Fruit fly (Drosophila melanogaster) whole organism, embryonic: ENCODE results near the gene mib1.

ENCODE experiments used
- Aef1 ChIP-seq: fragments of 200-800 bp; sonication (Bioruptor generic); IDR thresholded peaks from 3 replicates; pipeline ENCODE4 v1.3.6; 2022; ENCODE audit warnings: missing biosample characterization, missing genetic modification characterization
- BEAF-32 ChIP-seq: fragments of 200-800 bp; sonication (Bioruptor generic); optimal IDR thresholded peaks from 3 replicates; lab custom pipeline; 2017; ENCODE audit warnings: missing biosample characterization, missing genetic modification characterization, mild to moderate bottlenecking, moderate library complexity, missing genetic modification reagents
- CG11695 ChIP-seq: fragments of 200-800 bp; sonication (Bioruptor generic); IDR thresholded peaks from 3 replicates; pipeline ENCODE4 v1.3.6; 2022; ENCODE audit warnings: missing biosample characterization, missing genetic modification characterization
- CG13424 ChIP-seq: fragments of 200-800 bp; sonication (Bioruptor generic); optimal IDR thresholded peaks from 2 replicates; lab custom pipeline; 2019; ENCODE audit warnings: missing biosample characterization, mild to moderate bottlenecking, missing genetic modification characterization, moderate library complexity
- CG14441 ChIP-seq: fragments of 200-800 bp; sonication (Bioruptor generic); IDR thresholded peaks from 2 replicates; pipeline ENCODE4 v1.3.6; 2022; ENCODE audit warnings: missing biosample characterization, missing genetic modification characterization
- CG15514 ChIP-seq: fragments of 200-800 bp; sonication (Bioruptor generic); optimal IDR thresholded peaks from 3 replicates; lab custom pipeline; 2017; ENCODE audit warnings: missing biosample characterization, missing genetic modification characterization, mild to moderate bottlenecking, moderate library complexity, missing genetic modification reagents
- CG15601 ChIP-seq: fragments of 200-800 bp; sonication (Bioruptor generic); optimal IDR thresholded peaks from 3 replicates; lab custom pipeline; 2019; ENCODE audit warnings: missing biosample characterization, mild to moderate bottlenecking, missing genetic modification characterization, moderate library complexity
- CG2120 ChIP-seq: fragments of 200-800 bp; sonication (Bioruptor generic); optimal IDR thresholded peaks from 3 replicates; lab custom pipeline; 2016; ENCODE audit warnings: missing biosample characterization, missing genetic modification characterization
- CG3065 ChIP-seq: fragments of 200-800 bp; sonication (Bioruptor generic); optimal IDR thresholded peaks from 2 replicates; lab custom pipeline; 2016; ENCODE audit warnings: missing biosample characterization, missing genetic modification characterization
- CG32532 ChIP-seq: fragments of 200-800 bp; sonication (Bioruptor generic); IDR thresholded peaks from 2 replicates; pipeline ENCODE4 v1.3.6; 2022; ENCODE audit warnings: missing biosample characterization, missing genetic modification characterization
- CG3281 ChIP-seq: fragments of 200-800 bp; sonication (Bioruptor generic); optimal IDR thresholded peaks from 3 replicates; lab custom pipeline; 2017; ENCODE audit warnings: missing biosample characterization, mild to moderate bottlenecking, missing genetic modification characterization
- CG4424 ChIP-seq: fragments of 200-800 bp; sonication (Bioruptor generic); optimal IDR thresholded peaks from 3 replicates; lab custom pipeline; 2016; ENCODE audit warnings: missing biosample characterization, missing genetic modification characterization
- CG5245 ChIP-seq: fragments of 200-800 bp; sonication (Bioruptor generic); optimal IDR thresholded peaks from 3 replicates; lab custom pipeline; 2016; ENCODE audit warnings: missing biosample characterization, missing genetic modification characterization
- CG6254 ChIP-seq: fragments of 200-800 bp; sonication (Bioruptor generic); optimal IDR thresholded peaks from 3 replicates; lab custom pipeline; 2017; ENCODE audit warnings: mild to moderate bottlenecking, missing biosample characterization, missing genetic modification reagents, missing genetic modification characterization
- CG7963 ChIP-seq: fragments of 200-800 bp; sonication (Bioruptor generic); IDR thresholded peaks from 3 replicates; pipeline ENCODE4 v1.3.6; 2022; ENCODE audit warnings: missing biosample characterization, missing genetic modification characterization; ENCODE audit not compliant: partially characterized antibody
- CG9437 ChIP-seq: fragments of 200-800 bp; sonication (Bioruptor generic); optimal IDR thresholded peaks from 2 replicates; lab custom pipeline; 2018; ENCODE audit warnings: missing biosample characterization, mild to moderate bottlenecking, missing genetic modification characterization
- Chrac-16 ChIP-seq: fragments of 200-800 bp; sonication (Bioruptor generic); optimal IDR thresholded peaks from 3 replicates; lab custom pipeline; 2016; ENCODE audit warnings: missing biosample characterization, missing genetic modification characterization
- CoRest ChIP-seq: fragments of 200-800 bp; sonication (Bioruptor generic); optimal IDR thresholded peaks from 3 replicates; lab custom pipeline; 2018; ENCODE audit warnings: missing biosample characterization, mild to moderate bottlenecking, missing genetic modification characterization, moderate library complexity
- Dek ChIP-seq: fragments of 200-800 bp; sonication (Bioruptor generic); optimal IDR thresholded peaks from 3 replicates; lab custom pipeline; 2019; ENCODE audit warnings: missing biosample characterization, mild to moderate bottlenecking, missing genetic modification characterization, moderate library complexity
- Dip2 ChIP-seq: fragments of 200-800 bp; sonication (Bioruptor generic); IDR thresholded peaks from 2 replicates; pipeline ENCODE4 v1.3.6; 2022; ENCODE audit warnings: missing biosample characterization, missing genetic modification characterization
- Doc3 ChIP-seq: fragments of 200-800 bp; sonication (Bioruptor generic); IDR thresholded peaks from 3 replicates; pipeline ENCODE4 v1.3.6; 2022; ENCODE audit warnings: missing biosample characterization, missing genetic modification characterization; ENCODE audit not compliant: partially characterized antibody
- Fer3 ChIP-seq: fragments of 200-800 bp; sonication (Bioruptor generic); optimal IDR thresholded peaks from 2 replicates; lab custom pipeline; 2018; ENCODE audit warnings: missing biosample characterization, mild to moderate bottlenecking, missing genetic modification characterization, moderate library complexity
- Hr78 ChIP-seq, 2 experiments: fragments of 200-800 bp in 1 of 2; fragments of >200 bp in 1 of 2; sonication (Bioruptor generic) in 1 of 2; optimal IDR thresholded peaks; 2 replicates each; lab custom pipeline; 2017 to 2019; ENCODE audit warnings: missing biosample characterization in 2 of 2, missing genetic modification characterization in 2 of 2, mild to moderate bottlenecking in 1 of 2, moderate library complexity in 1 of 2
- Neu2 ChIP-seq: fragments of 200-800 bp; sonication (Bioruptor generic); optimal IDR thresholded peaks from 3 replicates; lab custom pipeline; 2016; ENCODE audit warnings: missing biosample characterization, missing genetic modification characterization, borderline replicate concordance
- Pdp1 ChIP-seq, 2 experiments: fragments of 200-800 bp; sonication (Bioruptor generic); optimal IDR thresholded peaks; 3 replicates each; lab custom pipeline; 2016; ENCODE audit warnings: missing biosample characterization in 2 of 2, missing genetic modification characterization in 2 of 2, mild to moderate bottlenecking in 1 of 2, moderate library complexity in 1 of 2
- Rx ChIP-seq: fragments of 200-800 bp; sonication (Bioruptor generic); IDR thresholded peaks from 2 replicates; pipeline ENCODE4 v1.3.6; 2022; ENCODE audit warnings: missing biosample characterization, missing genetic modification characterization
- Sin3A ChIP-seq: fragments of >200 bp; optimal IDR thresholded peaks from 2 replicates; lab custom pipeline; 2018
- Taf1 ChIP-seq: fragments of 200-800 bp; sonication (Bioruptor generic); IDR thresholded peaks from 2 replicates; pipeline ENCODE4 v1.3.6; 2022; ENCODE audit warnings: missing biosample characterization, missing genetic modification characterization
- Tbp ChIP-seq: fragments of >200 bp; optimal IDR thresholded peaks from 2 replicates; lab custom pipeline; 2018; ENCODE audit warnings: missing biosample characterization, missing genetic modification characterization
- br ChIP-seq: fragments of >200 bp; optimal IDR thresholded peaks from 2 replicates; lab custom pipeline; 2017
- cad ChIP-seq: fragments of >200 bp; optimal IDR thresholded peaks from 2 replicates; lab custom pipeline; 2017; ENCODE audit warnings: missing biosample characterization, missing genetic modification characterization
- cas ChIP-seq: fragments of 200-800 bp; sonication (Bioruptor generic); IDR thresholded peaks from 2 replicates; pipeline ENCODE4 v1.3.6; 2022; ENCODE audit warnings: missing biosample characterization, missing genetic modification characterization
- chif ChIP-seq, 2 experiments: fragments of 200-800 bp; sonication (Bioruptor generic); optimal IDR thresholded peaks; 3 replicates each; lab custom pipeline; 2016; ENCODE audit warnings: missing biosample characterization in 2 of 2, missing genetic modification characterization in 2 of 2
- dmrt11E ChIP-seq: fragments of 200-800 bp; sonication (Bioruptor generic); optimal IDR thresholded peaks from 3 replicates; lab custom pipeline; 2018; ENCODE audit warnings: missing biosample characterization, mild to moderate bottlenecking, missing genetic modification characterization, moderate library complexity
- dpn ChIP-seq, 2 experiments: fragments of 200-800 bp; sonication (Bioruptor generic); optimal IDR thresholded peaks; 3 replicates each; lab custom pipeline; 2016; ENCODE audit warnings: missing biosample characterization in 2 of 2, missing genetic modification characterization in 2 of 2
- exex ChIP-seq: fragments of 200-800 bp; sonication (Bioruptor generic); optimal IDR thresholded peaks from 4 replicates; lab custom pipeline; 2018; ENCODE audit warnings: missing biosample characterization, mild to moderate bottlenecking, missing genetic modification characterization, moderate library complexity
- ham ChIP-seq: fragments of 200-800 bp; sonication (Bioruptor generic); IDR thresholded peaks from 2 replicates; pipeline ENCODE4 v1.3.6; 2022; ENCODE audit warnings: missing biosample characterization, missing genetic modification characterization
- ind ChIP-seq: fragments of 200-800 bp; sonication (Bioruptor generic); optimal IDR thresholded peaks from 3 replicates; lab custom pipeline; 2016; ENCODE audit warnings: missing biosample characterization, missing genetic modification characterization
- mirr ChIP-seq: fragments of 200-800 bp; sonication (Bioruptor generic); optimal IDR thresholded peaks from 3 replicates; lab custom pipeline; 2018; ENCODE audit warnings: missing biosample characterization, mild to moderate bottlenecking, missing genetic modification characterization
- p53 ChIP-seq: fragments of 200-800 bp; sonication (Bioruptor generic); optimal IDR thresholded peaks from 2 replicates; lab custom pipeline; 2016; ENCODE audit warnings: missing biosample characterization, missing genetic modification characterization
- pb ChIP-seq: fragments of 200-800 bp; sonication (Bioruptor generic); optimal IDR thresholded peaks from 3 replicates; lab custom pipeline; 2016; ENCODE audit warnings: missing biosample characterization, missing genetic modification characterization
- sd ChIP-seq: fragments of 200-800 bp; sonication (Bioruptor generic); optimal IDR thresholded peaks from 3 replicates; lab custom pipeline; 2018; ENCODE audit warnings: missing biosample characterization, mild to moderate bottlenecking, missing genetic modification characterization, moderate library complexity
- stc ChIP-seq: fragments of 200-800 bp; sonication (Bioruptor generic); IDR thresholded peaks from 2 replicates; pipeline ENCODE4 v1.3.6; 2022; ENCODE audit warnings: missing biosample characterization, missing genetic modification characterization
- tap ChIP-seq: fragments of 200-800 bp; optimal IDR thresholded peaks from 3 replicates; lab custom pipeline; 2019; ENCODE audit warnings: missing biosample characterization, mild to moderate bottlenecking, missing genetic modification characterization, moderate library complexity
- trem ChIP-seq: fragments of 200-800 bp; optimal IDR thresholded peaks from 3 replicates; lab custom pipeline; 2019; ENCODE audit warnings: missing biosample characterization, mild to moderate bottlenecking, missing genetic modification characterization, moderate library complexity
- wor ChIP-seq: fragments of 200-800 bp; sonication (Bioruptor generic); IDR thresholded peaks from 2 replicates; pipeline ENCODE4 v1.3.6; 2022; ENCODE audit warnings: missing biosample characterization, missing genetic modification characterization
- zen ChIP-seq: fragments of 200-800 bp; sonication (Bioruptor generic); optimal IDR thresholded peaks from 3 replicates; lab custom pipeline; 2018; ENCODE audit warnings: missing biosample characterization, mild to moderate bottlenecking, missing genetic modification characterization, moderate library complexity
- zfh1 ChIP-seq: fragments of 200-800 bp; sonication (Bioruptor generic); IDR thresholded peaks from 3 replicates; pipeline ENCODE4 v1.3.6; 2022; ENCODE audit warnings: missing biosample characterization, missing genetic modification characterization

The mib1 gene

DNA sequence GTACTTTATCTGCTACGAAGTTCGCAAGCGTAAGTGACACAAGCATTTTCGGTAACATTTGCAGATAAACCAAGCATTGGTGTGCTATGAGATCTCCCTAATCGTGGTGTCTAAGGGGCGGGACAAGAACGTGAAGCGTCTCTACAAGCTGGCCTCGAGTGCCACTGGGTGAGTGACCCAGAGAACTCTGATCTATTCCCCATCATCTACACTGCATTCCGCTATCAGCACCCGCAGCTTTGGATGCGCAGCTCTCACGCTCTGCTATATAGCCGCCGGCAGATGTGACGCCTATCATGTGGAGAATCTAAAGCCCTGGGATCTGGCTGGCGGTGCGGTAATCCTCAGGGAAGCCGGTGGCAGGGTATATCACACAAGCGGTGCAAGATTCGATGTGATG, 32.4 kb downstream of the mib1 start:
- TF ChIP-seq br (no peak), CG14441 (GFP tag; lab: Robert Waterston, UW) (0 out of 2 replicates have a peak, but pooled peaks have one; percentile 10), Pdp1 (GFP tag; optimal IDR thresholded peaks at IDR 0.05; lab: Kevin White, UChicago) (peak in 1 of 2 experiments; percentile 8), Hr78 (GFP tag; optimal IDR thresholded peaks at IDR 0.05; lab: Kevin White, UChicago) (peak in 1 of 2 experiments; percentile 16), CG9437 (no peak), dpn (GFP tag; optimal IDR thresholded peaks at IDR 0.05; lab: Kevin White, UChicago) (no peak), Taf1 (GFP tag; lab: Robert Waterston, UW) (no peak), CG15601 (tag; lab: Kevin White, UChicago) (no peak), CG7963 (0 out of 3 replicates have a peak, but pooled peaks have one; percentile 19), Doc3 (GFP tag; lab: Robert Waterston, UW) (no peak), wor (GFP tag; lab: Robert Waterston, UW) (no peak)

DNA sequence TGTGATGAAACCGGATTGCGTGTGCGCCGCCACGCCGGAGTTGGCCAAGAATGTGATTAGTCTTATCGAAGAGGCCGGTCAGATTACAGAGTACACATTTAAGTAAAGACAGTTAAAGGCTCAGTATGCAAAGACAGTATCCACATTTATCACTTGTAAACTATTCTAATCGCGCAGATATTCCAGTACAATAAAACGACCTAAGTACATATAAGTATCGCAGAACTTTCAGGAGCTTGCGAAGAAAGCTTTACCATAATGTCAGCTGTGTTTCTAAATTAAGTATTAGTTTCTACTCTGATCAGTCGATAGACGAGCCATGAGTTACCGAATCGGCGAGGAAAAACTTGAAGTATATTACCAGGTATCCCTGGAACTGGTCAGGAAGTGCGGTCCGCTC, 33.4 kb downstream of the mib1 start, which contains the start of gene CG17028:
Gene CG17028 (plus strand): TSS at position 301 of the 400 bp plus-strand sequence.
- TF ChIP-seq mirr (GFP tag; lab: Kevin White, UChicago) (peak; percentile 66), CG15514 (GFP tag; lab: Kevin White, UChicago) (no peak), p53 (GFP tag; lab: Kevin White, UChicago) (no peak), sd (tag; lab: Kevin White, UChicago) (peak; percentile 22), exex (tag; lab: Kevin White, UChicago) (peak; percentile 48)

DNA sequence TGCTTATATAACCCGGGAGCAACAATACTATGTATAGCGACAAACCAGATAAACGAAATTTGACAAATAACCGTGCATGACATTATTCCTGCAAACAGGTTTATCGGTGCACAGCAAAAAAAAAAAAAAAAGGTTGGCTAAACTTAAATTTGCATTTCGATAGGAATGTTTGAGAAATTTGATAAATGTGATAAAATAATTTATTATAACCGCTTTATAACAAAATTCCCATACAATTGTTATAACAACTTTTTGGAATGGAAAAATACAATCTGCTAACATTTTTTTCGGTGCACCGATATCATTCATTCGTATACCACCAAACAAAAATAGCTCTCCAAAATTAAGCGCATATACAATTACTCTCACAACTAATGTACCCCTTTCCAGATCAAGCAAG, 34.0 kb downstream of the mib1 start:
- TF ChIP-seq chif (GFP tag; optimal IDR thresholded peaks at IDR 0.05; lab: Kevin White, UChicago) (peak in 1 of 2 experiments; percentile 12), BEAF-32 (GFP tag; lab: Kevin White, UChicago) (no peak), CG2120 (GFP tag; lab: Kevin White, UChicago) (peak; percentile 63), Tbp (no peak), ind (GFP tag; lab: Kevin White, UChicago) (peak; percentile 56), cas (GFP tag; lab: Robert Waterston, UW) (no peak), CG3281 (peak; percentile 35), zfh1 (GFP tag; lab: Robert Waterston, UW) (no peak), tap (peak; percentile 28), CG11695 (GFP tag; lab: Robert Waterston, UW) (peak; percentile 73), CG5245 (GFP tag; lab: Kevin White, UChicago) (peak; percentile 32), CoRest (tag; lab: Kevin White, UChicago) (peak; percentile 20), Aef1 (GFP tag; lab: Robert Waterston, UW) (peak; percentile 50), CG6254 (no peak), Neu2 (no peak), CG4424 (GFP tag; lab: Kevin White, UChicago) (peak; percentile 27), cad (GFP tag; lab: Kevin White, UChicago) (no peak), zen (no peak), Dip2 (GFP tag; lab: Robert Waterston, UW) (no peak), Dek (tag; lab: Kevin White, UChicago) (no peak), CG13424 (tag; lab: Kevin White, UChicago) (peak; percentile 37), CG32532 (GFP tag; lab: Robert Waterston, UW) (peak; percentile 74), Fer3 (tag; lab: Kevin White, UChicago) (peak; percentile 69), CG3065 (GFP tag; lab: Kevin White, UChicago) (no peak), Chrac-16 (no peak), Rx (GFP tag; lab: Robert Waterston, UW) (peak; percentile 27; the same call in 1 of the 2 replicates), stc (GFP tag; lab: Robert Waterston, UW) (peak; percentile 74), dmrt11E (tag; lab: Kevin White, UChicago) (no peak), ham (GFP tag; lab: Robert Waterston, UW) (no peak), Taf1 (GFP tag; lab: Robert Waterston, UW) (0 out of 2 replicates have a peak, but pooled peaks have one; percentile 31), pb (GFP tag; lab: Kevin White, UChicago) (no peak), Sin3A (lab: Kevin White, UChicago) (no peak), trem (no peak)
